Worm (Caenorhabditis elegans): Measurements from ENCODE around the gene gcy-14.

gcy-14 gene

DNA sequence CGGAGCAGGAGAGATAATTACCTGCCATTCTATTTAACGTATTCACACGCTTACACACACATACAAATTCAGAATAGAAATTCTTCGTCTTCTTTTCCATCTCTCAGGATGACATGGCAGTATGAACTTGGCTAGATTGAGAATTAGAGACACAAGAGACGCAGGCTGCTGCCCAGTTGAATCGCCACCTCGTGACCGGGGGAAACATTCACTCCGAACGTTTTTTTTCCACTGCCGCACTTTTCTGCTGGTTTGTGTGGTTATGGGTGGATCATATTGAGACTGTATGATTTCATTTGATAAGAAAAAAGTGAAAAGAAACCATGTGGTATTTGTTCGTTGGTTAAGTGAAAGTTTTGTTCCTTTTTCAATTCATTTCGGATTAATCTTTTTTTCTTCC, 18.5 kb downstream of the gcy-14 start:
- TF ChIP-seq ham-2 (GFP tag; optimal IDR thresholded peaks at IDR 0.05) (peak; percentile 32), lin-32 (GFP tag; optimal IDR thresholded peaks at IDR 0.05) (no peak), drap-1 (GFP tag; optimal IDR thresholded peaks at IDR 0.05) (peak; percentile 42)

DNA sequence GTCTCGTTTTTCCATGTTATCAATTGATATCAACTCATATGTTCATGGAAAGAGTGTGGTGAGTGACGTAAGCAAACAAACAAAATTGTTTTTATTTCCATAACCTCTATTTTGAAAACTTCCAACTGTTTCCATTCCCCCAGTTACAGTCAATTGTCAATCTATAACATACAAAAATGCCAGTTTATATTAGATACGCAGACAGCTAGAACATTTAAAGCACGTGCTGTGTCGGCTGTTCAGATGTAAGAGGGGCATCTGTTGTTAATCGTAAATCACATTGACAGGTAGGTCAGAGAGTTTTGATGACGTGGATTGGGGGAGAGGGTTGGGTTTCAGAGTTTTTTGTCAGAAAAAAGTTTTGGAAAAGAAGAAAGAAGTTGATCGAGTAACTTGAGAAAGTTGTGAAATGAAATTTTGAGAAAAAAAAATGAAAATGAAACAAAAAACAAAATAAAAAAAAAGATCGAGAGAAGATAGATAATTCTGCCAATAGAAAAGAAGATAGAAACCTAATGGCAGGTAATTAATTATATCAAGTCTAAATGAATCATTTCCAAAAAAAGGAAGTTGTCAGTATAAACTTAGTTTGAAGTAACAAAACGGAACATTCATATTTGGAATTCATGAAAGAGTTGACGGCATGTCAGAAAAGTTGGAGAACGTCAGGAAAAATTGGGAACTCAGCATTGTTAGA, 19.4 kb downstream of the gcy-14 start:
- TF ChIP-seq ztf-11 (tag; optimal IDR thresholded peaks at IDR 0.05), result no peak
- no peak for TF ChIP-seq drap-1 (GFP tag; optimal IDR thresholded peaks at IDR 0.05)
- TF ChIP-seq mls-2 (tag; optimal IDR thresholded peaks at IDR 0.05), result no peak
- TF ChIP-seq pha-4 (tag; optimal IDR thresholded peaks at IDR 0.05), result no peak
- TF ChIP-seq nhr-2 (tag; optimal IDR thresholded peaks at IDR 0.05), result peak; percentile 26
- peak; percentile 4 for TF ChIP-seq unc-120 (tag; optimal IDR thresholded peaks at IDR 0.05; ENCODE audit: poor library complexity, severe bottlenecking)
- peak; percentile 99 for TF ChIP-seq hlh-1 (tag; optimal IDR thresholded peaks at IDR 0.05)
- TF ChIP-seq elt-3 (tag; optimal IDR thresholded peaks at IDR 0.05), result no peak
- no peak for TF ChIP-seq unc-39 (tag; optimal IDR thresholded peaks at IDR 0.05)
- peak; percentile 59 for TF ChIP-seq mab-5 (tag; optimal IDR thresholded peaks at IDR 0.05)
- no peak for TF ChIP-seq nhr-12 (tag; optimal IDR thresholded peaks at IDR 0.05)
- TF ChIP-seq unc-62 (GFP tag; optimal IDR thresholded peaks at IDR 0.05), result peak; percentile 98
- no peak for TF ChIP-seq ceh-39 (tag; optimal IDR thresholded peaks at IDR 0.05)

DNA sequence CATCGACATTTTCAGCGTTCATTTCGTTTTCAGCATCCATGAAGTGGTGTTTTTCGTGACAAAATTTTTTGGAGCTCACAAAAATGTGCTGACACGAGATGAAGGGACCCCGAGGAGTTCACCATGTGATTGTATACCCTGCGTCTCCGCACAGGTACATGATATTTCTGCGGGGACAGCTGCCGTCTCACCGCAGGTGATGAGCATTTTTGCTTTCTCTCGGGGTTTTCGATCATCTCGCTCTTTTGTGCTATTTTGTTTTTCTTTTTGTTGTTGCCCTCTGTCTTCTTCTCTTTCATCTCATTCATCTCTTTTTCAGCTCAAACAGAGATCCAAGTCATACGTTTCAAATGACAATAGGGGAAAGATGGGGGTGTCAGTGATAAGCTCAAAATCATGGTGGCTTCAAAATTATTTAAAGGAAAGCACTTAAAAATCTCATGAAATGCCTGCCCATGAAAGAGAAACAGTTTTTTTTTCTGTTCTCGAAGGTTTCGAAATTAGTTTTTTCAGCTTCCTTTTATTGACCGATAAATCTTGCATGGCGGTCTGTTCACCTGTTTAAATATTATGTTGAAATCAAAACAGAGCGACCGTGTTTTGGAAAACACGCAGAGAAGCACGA, 20.7 kb downstream of the gcy-14 start, which contains the start of gene ret-1:
Gene ret-1 (minus strand): TSS at position 123 of the 625 bp plus-strand sequence.
- no peak for TF ChIP-seq ceh-39 (tag; optimal IDR thresholded peaks at IDR 0.05)
- TF ChIP-seq ztf-11 (tag; optimal IDR thresholded peaks at IDR 0.05), result no peak
- no peak for TF ChIP-seq bed-3 (GFP tag; optimal IDR thresholded peaks at IDR 0.05)
- TF ChIP-seq nhr-237 (tag; optimal IDR thresholded peaks at IDR 0.05), result no peak
- TF ChIP-seq unc-62 (GFP tag; optimal IDR thresholded peaks at IDR 0.05), result peak; percentile 73
- TF ChIP-seq unc-120 (tag; optimal IDR thresholded peaks at IDR 0.05; ENCODE audit: poor library complexity, severe bottlenecking), result peak; percentile 69
- TF ChIP-seq ceh-43 (GFP tag; optimal IDR thresholded peaks at IDR 0.05), result no peak
- TF ChIP-seq mab-5 (tag; optimal IDR thresholded peaks at IDR 0.05), result no peak
- TF ChIP-seq hlh-1 (tag; optimal IDR thresholded peaks at IDR 0.05), result peak; percentile 96
- no peak for TF ChIP-seq lin-32 (GFP tag; optimal IDR thresholded peaks at IDR 0.05)
- TF ChIP-seq ceh-83 (GFP tag; optimal IDR thresholded peaks at IDR 0.05), result no peak
- TF ChIP-seq ces-1 (GFP tag; optimal IDR thresholded peaks at IDR 0.05), result no peak
- TF ChIP-seq tbx-8 (GFP tag; optimal IDR thresholded peaks at IDR 0.05), result no peak
- TF ChIP-seq elt-3 (tag; optimal IDR thresholded peaks at IDR 0.05), result no peak
- TF ChIP-seq mep-1 (tag; optimal IDR thresholded peaks at IDR 0.05), result no peak

ce11 chrV:14841660-14842059, 26.4 kb downstream of the gcy-14 start:
- TF ChIP-seq zip-8 (tag; optimal IDR thresholded peaks at IDR 0.05), result no peak
- no peak for TF ChIP-seq nhr-76 (tag; optimal IDR thresholded peaks at IDR 0.05)
- TF ChIP-seq ceh-83 (GFP tag; optimal IDR thresholded peaks at IDR 0.05), result no peak
- no peak for TF ChIP-seq lsy-2 (tag; optimal IDR thresholded peaks at IDR 0.05)
- no peak for TF ChIP-seq lin-13 (tag; optimal IDR thresholded peaks at IDR 0.05)
- no peak for TF ChIP-seq M03D4.4 (tag; optimal IDR thresholded peaks at IDR 0.05)
- no peak for TF ChIP-seq unc-120 (tag; optimal IDR thresholded peaks at IDR 0.05; ENCODE audit: poor library complexity, severe bottlenecking)
- TF ChIP-seq drap-1 (GFP tag; optimal IDR thresholded peaks at IDR 0.05), result no peak
- TF ChIP-seq nhr-28 (tag; optimal IDR thresholded peaks at IDR 0.05), result no peak
- TF ChIP-seq tbx-8 (GFP tag; optimal IDR thresholded peaks at IDR 0.05), result no peak
- TF ChIP-seq sem-2 (GFP tag; optimal IDR thresholded peaks at IDR 0.05), result no peak
- no peak for TF ChIP-seq bed-3 (GFP tag; optimal IDR thresholded peaks at IDR 0.05)
- TF ChIP-seq ztf-11 (tag; optimal IDR thresholded peaks at IDR 0.05), result no peak
- TF ChIP-seq pha-4 (tag; optimal IDR thresholded peaks at IDR 0.05), result no peak
- no peak for TF ChIP-seq blmp-1 (tag; optimal IDR thresholded peaks at IDR 0.05)
- TF ChIP-seq ceh-43 (GFP tag; optimal IDR thresholded peaks at IDR 0.05), result no peak
- no peak for TF ChIP-seq nhr-12 (tag; optimal IDR thresholded peaks at IDR 0.05)

- TF ChIP-seq lin-32 (GFP tag; optimal IDR thresholded peaks at IDR 0.05) (no peak), flh-1 (GFP tag; optimal IDR thresholded peaks at IDR 0.05) (no peak), elt-3 (tag; optimal IDR thresholded peaks at IDR 0.05) (no peak)
Observed at ce11 chrV:14838130-14838529, 30.0 kb downstream of the gcy-14 start.
